Fruit fly (Drosophila melanogaster): ENCODE data around the gene emei.

emei gene

DNA sequence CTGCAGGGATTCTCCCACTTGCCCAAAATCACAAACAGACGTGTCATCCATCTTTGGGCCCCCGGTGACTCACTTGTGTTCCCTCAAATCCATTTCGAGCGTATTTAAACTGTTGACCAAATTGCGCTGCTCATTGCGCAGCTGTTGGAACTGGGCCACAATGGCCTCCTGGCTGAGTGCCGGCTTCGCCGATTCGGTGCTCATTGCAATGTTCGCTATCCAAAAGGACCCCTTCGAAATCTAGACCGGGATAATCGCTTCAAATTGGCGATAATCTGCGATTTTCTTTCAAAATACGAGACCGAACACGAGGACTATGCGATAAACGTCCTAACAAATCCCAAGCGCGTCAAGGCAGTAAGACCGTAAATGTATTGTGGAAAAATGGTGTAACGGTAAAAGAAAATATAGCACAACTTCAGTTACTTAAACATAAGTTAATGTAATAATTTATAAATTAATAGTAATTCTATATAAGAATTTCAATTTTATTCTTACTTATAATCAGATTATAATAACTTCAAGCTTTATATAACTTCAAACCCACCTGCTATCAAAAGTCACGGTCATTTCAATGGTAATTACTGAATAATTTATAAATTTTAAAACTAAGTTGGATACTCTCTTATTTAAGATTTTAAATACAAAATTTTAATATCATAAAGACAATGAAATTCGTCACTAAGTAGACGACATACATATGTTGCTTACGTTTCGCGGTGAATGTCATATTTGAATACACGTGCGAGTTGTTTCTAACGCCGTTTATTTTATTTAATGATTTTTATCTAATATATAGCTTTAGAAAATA, 35.2 kb upstream of the emei start, which contains the start of the genes Pfdn2 and Noc1 (continued):
- no peak for TF ChIP-seq CG6765 (GFP tag; optimal IDR thresholded peaks at IDR 0.05)
- peak; percentile 34 for TF ChIP-seq CG4820 (GFP tag; optimal IDR thresholded peaks at IDR 0.05)
- peak; percentile 31 for TF ChIP-seq CG10462 (GFP tag; optimal IDR thresholded peaks at IDR 0.05)
- TF ChIP-seq CG13296 (GFP tag; optimal IDR thresholded peaks at IDR 0.05): no peak
- no peak for TF ChIP-seq bab2 (GFP tag; optimal IDR thresholded peaks at IDR 0.05)
- TF ChIP-seq esg (GFP tag; conservative IDR thresholded peaks at IDR 0.05): peak; percentile 44; the same call in 1 of the 2 replicates
- TF ChIP-seq Antp (GFP tag; optimal IDR thresholded peaks at IDR 0.05): no peak
- peak; percentile 83 for TF ChIP-seq Hr3 (GFP tag; optimal IDR thresholded peaks at IDR 0.05)
- TF ChIP-seq inv (GFP tag; IDR thresholded peaks at IDR 0.05; ENCODE audit: partially characterized antibody): no peak
- no peak for TF ChIP-seq ken (GFP tag; IDR thresholded peaks at IDR 0.05)
- TF ChIP-seq CG15011 (GFP tag; optimal IDR thresholded peaks at IDR 0.05): no peak
- TF ChIP-seq chn (GFP tag; optimal IDR thresholded peaks at IDR 0.05): no peak
- TF ChIP-seq Oaz (GFP tag; IDR thresholded peaks at IDR 0.05): no peak
- TF ChIP-seq CG5180 (GFP tag; optimal IDR thresholded peaks at IDR 0.05): no peak
- TF ChIP-seq h (optimal IDR thresholded peaks at IDR 0.05): no peak
- TF ChIP-seq CG12769 (tag; optimal IDR thresholded peaks at IDR 0.05): no peak
- TF ChIP-seq CG18011 (GFP tag; optimal IDR thresholded peaks at IDR 0.05): no peak
- TF ChIP-seq YL-1 (GFP tag; optimal IDR thresholded peaks at IDR 0.05): peak; percentile 33
- no peak for TF ChIP-seq emc (GFP tag; optimal IDR thresholded peaks at IDR 0.05)
- TF ChIP-seq unpg (GFP tag; optimal IDR thresholded peaks at IDR 0.05): no peak
- peak; percentile 80 for TF ChIP-seq slbo (GFP tag; IDR thresholded peaks at IDR 0.05)
- no peak for TF ChIP-seq Adf1 (GFP tag; IDR thresholded peaks at IDR 0.05)
- no peak for TF ChIP-seq tx (GFP tag; optimal IDR thresholded peaks at IDR 0.05)
- no peak for TF ChIP-seq peb (GFP tag; IDR thresholded peaks at IDR 0.05)
- no peak for TF ChIP-seq CG16813 (GFP tag; IDR thresholded peaks at IDR 0.05; ENCODE audit: partially characterized antibody)
- no peak for TF ChIP-seq CG16779 (GFP tag; IDR thresholded peaks at IDR 0.05)
- peak; percentile 54 for TF ChIP-seq Max (GFP tag; optimal IDR thresholded peaks at IDR 0.05)
- TF ChIP-seq mam (GFP tag; optimal IDR thresholded peaks at IDR 0.05): peak; percentile 43
- TF ChIP-seq CG12942 (GFP tag; optimal IDR thresholded peaks at IDR 0.05): peak; percentile 56
- TF ChIP-seq H15 (GFP tag; IDR thresholded peaks at IDR 0.05): no peak
- TF ChIP-seq CG6683 (GFP tag; optimal IDR thresholded peaks at IDR 0.05): peak; percentile 5
- peak in 1 of 3 experiments; percentile 61 for TF ChIP-seq lola (GFP tag; optimal IDR thresholded peaks at IDR 0.05)
- TF ChIP-seq CG10431 (GFP tag; optimal IDR thresholded peaks at IDR 0.05): no peak
- no peak for TF ChIP-seq CG31365 (tag; optimal IDR thresholded peaks at IDR 0.05)
- no peak for TF ChIP-seq CG11456 (GFP tag; IDR thresholded peaks at IDR 0.05)
- TF ChIP-seq CG15601 (tag; optimal IDR thresholded peaks at IDR 0.05): no peak
- 0 out of 2 replicates have a peak, but pooled peaks have one; percentile 30 for TF ChIP-seq hbn (GFP tag; IDR thresholded peaks at IDR 0.05; ENCODE audit: partially characterized antibody)
- peak; percentile 55; the same call in 1 of the 3 replicates for TF ChIP-seq Aef1 (GFP tag; IDR thresholded peaks at IDR 0.05)
- no peak for TF ChIP-seq kah (GFP tag; optimal IDR thresholded peaks at IDR 0.05)
- 0 out of 3 replicates have a peak, but pooled peaks have one; percentile 18 for TF ChIP-seq C15 (GFP tag; IDR thresholded peaks at IDR 0.05)
- no peak for TF ChIP-seq tap (tag; optimal IDR thresholded peaks at IDR 0.05)
- TF ChIP-seq Ada2b (GFP tag; IDR thresholded peaks at IDR 0.05): peak; percentile 53; the same call in 1 of the 2 replicates
- peak; percentile 73 for TF ChIP-seq CG13424 (tag; optimal IDR thresholded peaks at IDR 0.05)
- TF ChIP-seq gce (GFP tag; IDR thresholded peaks at IDR 0.05): no peak
- TF ChIP-seq ems (GFP tag; optimal IDR thresholded peaks at IDR 0.05): no peak
- peak; percentile 20 for TF ChIP-seq Fer3 (tag; optimal IDR thresholded peaks at IDR 0.05)
- TF ChIP-seq lilli (GFP tag; optimal IDR thresholded peaks at IDR 0.05): peak; percentile 45
- TF ChIP-seq CG4282 (GFP tag; optimal IDR thresholded peaks at IDR 0.05): no peak
- no peak for TF ChIP-seq nerfin-1 (tag; optimal IDR thresholded peaks at IDR 0.05)
- TF ChIP-seq CG2202 (tag; optimal IDR thresholded peaks at IDR 0.05): no peak
